Fruit fly (Drosophila melanogaster) whole organism, embryonic: ENCODE measurements around the gene Gga.

Experiments used
- Abd-B ChIP-seq: fragments of 200-800 bp; sonication (Bioruptor generic); optimal IDR thresholded peaks from 2 replicates; lab custom pipeline; 2018; ENCODE audit warnings: missing biosample characterization, mild to moderate bottlenecking, missing genetic modification characterization, moderate library complexity
- B-H2 ChIP-seq: fragments of 200-800 bp; sonication (Bioruptor generic); optimal IDR thresholded peaks from 2 replicates; lab custom pipeline; 2018; ENCODE audit warnings: missing biosample characterization, mild to moderate bottlenecking, missing genetic modification characterization
- BEAF-32 ChIP-seq: fragments of 200-800 bp; sonication (Bioruptor generic); optimal IDR thresholded peaks from 3 replicates; lab custom pipeline; 2017; ENCODE audit warnings: missing biosample characterization, missing genetic modification characterization, mild to moderate bottlenecking, moderate library complexity, missing genetic modification reagents
- CG10147 ChIP-seq: fragments of 200-800 bp; sonication (Bioruptor generic); optimal IDR thresholded peaks from 2 replicates; lab custom pipeline; 2019; ENCODE audit warnings: missing biosample characterization, mild to moderate bottlenecking, missing genetic modification characterization, moderate library complexity
- CG10462 ChIP-seq: fragments of 200-800 bp; sonication (Bioruptor generic); optimal IDR thresholded peaks from 2 replicates; lab custom pipeline; 2016; ENCODE audit warnings: missing biosample characterization, missing genetic modification characterization
- CG11247 ChIP-seq: fragments of 200-800 bp; sonication (Bioruptor generic); IDR thresholded peaks from 2 replicates; pipeline ENCODE4 v1.3.6; 2022; ENCODE audit warnings: missing biosample characterization, missing genetic modification characterization
- CG11696 ChIP-seq: fragments of 200-800 bp; sonication (Bioruptor generic); IDR thresholded peaks from 2 replicates; pipeline ENCODE4 v1.3.6; 2022; ENCODE audit warnings: missing biosample characterization, missing genetic modification characterization
- CG13624 ChIP-seq: fragments of 200-800 bp; sonication (Bioruptor generic); optimal IDR thresholded peaks from 2 replicates; lab custom pipeline; 2016; ENCODE audit warnings: missing biosample characterization, missing genetic modification characterization
- CG18764 ChIP-seq: fragments of 200-800 bp; sonication (Bioruptor generic); optimal IDR thresholded peaks from 3 replicates; lab custom pipeline; 2016; ENCODE audit warnings: missing biosample characterization, missing genetic modification characterization
- CG32767 ChIP-seq: fragments of 200-800 bp; sonication (Bioruptor generic); IDR thresholded peaks from 2 replicates; pipeline ENCODE4 v1.3.6; 2022; ENCODE audit warnings: missing biosample characterization, missing genetic modification characterization
- CG4404 ChIP-seq: fragments of 200-800 bp; sonication (Bioruptor generic); IDR thresholded peaks from 2 replicates; pipeline ENCODE4 v1.3.6; 2022; ENCODE audit warnings: missing biosample characterization, missing genetic modification characterization
- CG4707 ChIP-seq: fragments of 200-800 bp; sonication (Bioruptor generic); optimal IDR thresholded peaks from 2 replicates; lab custom pipeline; 2018; ENCODE audit warnings: missing biosample characterization, mild to moderate bottlenecking, missing genetic modification characterization, moderate library complexity
- CG6254 ChIP-seq: fragments of 200-800 bp; sonication (Bioruptor generic); optimal IDR thresholded peaks from 3 replicates; lab custom pipeline; 2017; ENCODE audit warnings: mild to moderate bottlenecking, missing biosample characterization, missing genetic modification reagents, missing genetic modification characterization
- CG6813 ChIP-seq: fragments of 200-800 bp; sonication (Bioruptor generic); optimal IDR thresholded peaks from 2 replicates; lab custom pipeline; 2017; ENCODE audit warnings: missing biosample characterization, missing genetic modification characterization, mild to moderate bottlenecking, moderate library complexity, missing genetic modification reagents
- CG7372 ChIP-seq: fragments of 200-800 bp; sonication (Bioruptor generic); IDR thresholded peaks from 2 replicates; pipeline ENCODE4 v1.3.6; 2022; ENCODE audit warnings: missing biosample characterization, missing genetic modification characterization
- CG8359 ChIP-seq: fragments of 200-800 bp; sonication (Bioruptor generic); optimal IDR thresholded peaks from 2 replicates; lab custom pipeline; 2017; ENCODE audit warnings: missing biosample characterization, mild to moderate bottlenecking, missing genetic modification characterization, borderline replicate concordance
- CG8478 ChIP-seq: fragments of >200 bp; optimal IDR thresholded peaks from 2 replicates; lab custom pipeline; 2018
- CG9609 ChIP-seq: fragments of 200-800 bp; sonication (Bioruptor generic); optimal IDR thresholded peaks from 3 replicates; lab custom pipeline; 2016; ENCODE audit warnings: missing biosample characterization, missing genetic modification characterization
- Camta ChIP-seq: fragments of 200-800 bp; sonication (Bioruptor generic); optimal IDR thresholded peaks from 2 replicates; lab custom pipeline; 2016; ENCODE audit warnings: missing biosample characterization, missing genetic modification characterization
- Dip3 ChIP-seq: fragments of 200-800 bp; sonication (Bioruptor generic); optimal IDR thresholded peaks from 3 replicates; lab custom pipeline; 2016; ENCODE audit warnings: missing biosample characterization, missing genetic modification characterization
- E2f2 ChIP-seq: fragments of 200-800 bp; sonication (Bioruptor generic); IDR thresholded peaks from 2 replicates; pipeline ENCODE4 v1.3.6; 2022; ENCODE audit warnings: missing biosample characterization, missing genetic modification characterization
- Eip74EF ChIP-seq, 2 experiments: fragments of 200-800 bp in 1 of 2; fragments of >200 bp in 1 of 2; sonication (Bioruptor generic) in 1 of 2; optimal IDR thresholded peaks; 2 replicates each; lab custom pipeline; 2017 to 2019; ENCODE audit warnings: missing biosample characterization in 2 of 2, missing genetic modification characterization in 2 of 2, mild to moderate bottlenecking in 1 of 2, moderate library complexity in 1 of 2
- Elba2 ChIP-seq: fragments of 200-800 bp; sonication (Bioruptor generic); optimal IDR thresholded peaks from 3 replicates; lab custom pipeline; 2016; ENCODE audit warnings: missing biosample characterization, missing genetic modification characterization
- Fer3 ChIP-seq: fragments of 200-800 bp; sonication (Bioruptor generic); optimal IDR thresholded peaks from 2 replicates; lab custom pipeline; 2018; ENCODE audit warnings: missing biosample characterization, mild to moderate bottlenecking, missing genetic modification characterization, moderate library complexity
- Hr39 ChIP-seq: fragments of >200 bp; optimal IDR thresholded peaks from 2 replicates; lab custom pipeline; 2017
- NC2β ChIP-seq: fragments of 200-800 bp; sonication (Bioruptor generic); optimal IDR thresholded peaks from 2 replicates; lab custom pipeline; 2016; ENCODE audit warnings: missing biosample characterization, missing genetic modification characterization
- Oli ChIP-seq: fragments of 200-800 bp; sonication (Bioruptor generic); optimal IDR thresholded peaks from 2 replicates; lab custom pipeline; 2018; ENCODE audit warnings: missing biosample characterization, mild to moderate bottlenecking, missing genetic modification characterization, moderate library complexity
- Scr ChIP-seq: fragments of 200-800 bp; sonication (Bioruptor generic); IDR thresholded peaks from 2 replicates; pipeline ENCODE4 v1.3.6; 2022; ENCODE audit warnings: missing biosample characterization, missing genetic modification characterization; ENCODE audit not compliant: partially characterized antibody
- Spps ChIP-seq: fragments of 200-800 bp; sonication (Bioruptor generic); optimal IDR thresholded peaks from 2 replicates; lab custom pipeline; 2018; ENCODE audit warnings: missing biosample characterization, mild to moderate bottlenecking, missing genetic modification characterization
- Sry-β ChIP-seq: fragments of 200-800 bp; sonication (Bioruptor generic); optimal IDR thresholded peaks from 2 replicates; lab custom pipeline; 2018; ENCODE audit warnings: missing biosample characterization, mild to moderate bottlenecking, missing genetic modification characterization, moderate library complexity
- Stat92E ChIP-seq, 3 experiments: fragments of >200 bp in 2 of 3; fragments of 200-800 bp in 1 of 3; sonication (Bioruptor generic) in 1 of 3; optimal IDR thresholded peaks; 2 replicates each; lab custom pipeline; 2017 to 2019; ENCODE audit warnings: missing biosample characterization in 3 of 3, missing genetic modification characterization in 3 of 3, mild to moderate bottlenecking in 1 of 3, moderate library complexity in 1 of 3
- abd-A ChIP-seq: fragments of 200-800 bp; sonication (Bioruptor generic); optimal IDR thresholded peaks from 3 replicates; lab custom pipeline; 2019; ENCODE audit warnings: missing biosample characterization, mild to moderate bottlenecking, missing genetic modification characterization, moderate library complexity
- dan ChIP-seq: fragments of 200-800 bp; sonication (Bioruptor generic); IDR thresholded peaks from 2 replicates; pipeline ENCODE4 v1.3.6; 2022; ENCODE audit warnings: missing biosample characterization, missing genetic modification characterization
- disco-r ChIP-seq: fragments of 200-800 bp; sonication (Bioruptor generic); optimal IDR thresholded peaks from 2 replicates; lab custom pipeline; 2016; ENCODE audit warnings: missing biosample characterization, missing genetic modification characterization
- eve ChIP-seq, 2 experiments: fragments of >200 bp; optimal IDR thresholded peaks; 2 replicates each; lab custom pipeline; 2017; ENCODE audit warnings: missing biosample characterization in 2 of 2, missing genetic modification characterization in 2 of 2
- fd102C ChIP-seq: fragments of 200-800 bp; sonication (Bioruptor generic); optimal IDR thresholded peaks from 2 replicates; lab custom pipeline; 2018; ENCODE audit warnings: missing biosample characterization, mild to moderate bottlenecking, missing genetic modification characterization, moderate library complexity
- fd3F ChIP-seq: fragments of 200-800 bp; sonication (Bioruptor generic); optimal IDR thresholded peaks from 2 replicates; lab custom pipeline; 2018; ENCODE audit warnings: missing biosample characterization, mild to moderate bottlenecking, missing genetic modification characterization, moderate library complexity
- gcm2 ChIP-seq: fragments of 200-800 bp; sonication (Bioruptor generic); optimal IDR thresholded peaks from 2 replicates; lab custom pipeline; 2016; ENCODE audit warnings: missing biosample characterization, missing genetic modification characterization
- jigr1 ChIP-seq: fragments of 200-800 bp; sonication (Bioruptor generic); IDR thresholded peaks from 3 replicates; pipeline ENCODE4 v1.3.6; 2022; ENCODE audit warnings: missing biosample characterization, missing genetic modification characterization
- lab ChIP-seq: fragments of 200-800 bp; sonication (Bioruptor generic); optimal IDR thresholded peaks from 3 replicates; lab custom pipeline; 2017; ENCODE audit warnings: missing biosample characterization, missing genetic modification characterization, mild to moderate bottlenecking, moderate library complexity, missing genetic modification reagents
- lov ChIP-seq, 2 experiments: fragments of 200-800 bp in 1 of 2; fragments of >200 bp in 1 of 2; sonication (Bioruptor generic) in 1 of 2; IDR thresholded peaks in 1 of 2; optimal IDR thresholded peaks in 1 of 2; 2 replicates in 1 of 2; 3 replicates in 1 of 2; pipeline versions ENCODE4 v1.3.6 to Lab custom; 2017 to 2022; ENCODE audit warnings: missing biosample characterization in 1 of 2, missing genetic modification characterization in 1 of 2
- mam ChIP-seq: fragments of 200-800 bp; sonication (Bioruptor generic); optimal IDR thresholded peaks from 3 replicates; lab custom pipeline; 2016; ENCODE audit warnings: missing biosample characterization, missing genetic modification characterization
- mld ChIP-seq: fragments of 200-800 bp; sonication (Bioruptor generic); IDR thresholded peaks from 3 replicates; pipeline ENCODE4 v1.3.6; 2022; ENCODE audit warnings: missing biosample characterization, missing genetic modification characterization; ENCODE audit not compliant: partially characterized antibody
- peb ChIP-seq: fragments of 200-800 bp; sonication (Bioruptor generic); IDR thresholded peaks from 2 replicates; pipeline ENCODE4 v1.3.6; 2022; ENCODE audit warnings: missing biosample characterization, missing genetic modification characterization
- pfk ChIP-seq: fragments of 200-800 bp; sonication (Bioruptor generic); optimal IDR thresholded peaks from 2 replicates; lab custom pipeline; 2018; ENCODE audit warnings: missing biosample characterization, mild to moderate bottlenecking, missing genetic modification characterization, moderate library complexity
- pros ChIP-seq: fragments of 200-800 bp; sonication (Bioruptor generic); optimal IDR thresholded peaks from 3 replicates; lab custom pipeline; 2019; ENCODE audit warnings: missing biosample characterization, mild to moderate bottlenecking, missing genetic modification characterization, moderate library complexity
- sd ChIP-seq: fragments of 200-800 bp; sonication (Bioruptor generic); optimal IDR thresholded peaks from 3 replicates; lab custom pipeline; 2018; ENCODE audit warnings: missing biosample characterization, mild to moderate bottlenecking, missing genetic modification characterization, moderate library complexity
- ssp ChIP-seq: fragments of 200-800 bp; sonication (Bioruptor generic); IDR thresholded peaks from 2 replicates; pipeline ENCODE4 v1.3.6; 2022; ENCODE audit warnings: missing biosample characterization, missing genetic modification characterization
- stc ChIP-seq: fragments of 200-800 bp; sonication (Bioruptor generic); IDR thresholded peaks from 2 replicates; pipeline ENCODE4 v1.3.6; 2022; ENCODE audit warnings: missing biosample characterization, missing genetic modification characterization
- zfh2 ChIP-seq: fragments of 200-800 bp; sonication (Bioruptor generic); optimal IDR thresholded peaks from 2 replicates; lab custom pipeline; 2016; ENCODE audit warnings: missing biosample characterization, missing genetic modification characterization

Gene Gga

dm6 chrX:9650048-9650447 lies 49.2 kb downstream of the Gga start (continued):
- TF ChIP-seq Hr39 (no peak), CG32767 (no peak), NC2β (GFP tag; lab: Kevin White, UChicago) (peak; percentile 52), Dip3 (GFP tag; lab: Kevin White, UChicago) (no peak), fd102C (GFP tag; lab: Kevin White, UChicago) (no peak), B-H2 (GFP tag; lab: Kevin White, UChicago) (no peak), CG8478 (no peak), lov (optimal IDR thresholded peaks at IDR 0.05; lab: Kevin White, UChicago) (no peak), lov (GFP tag; IDR thresholded peaks at IDR 0.05; lab: Robert Waterston, UW) (0 out of 3 replicates have a peak, but pooled peaks have one; percentile 39), fd3F (GFP tag; lab: Kevin White, UChicago) (no peak), mld (no peak), pfk (GFP tag; lab: Kevin White, UChicago) (no peak), lab (GFP tag; lab: Kevin White, UChicago) (no peak), Sry-β (GFP tag; lab: Kevin White, UChicago) (no peak), eve (GFP tag; optimal IDR thresholded peaks at IDR 0.05; lab: Kevin White, UChicago) (peak in 1 of 2 experiments; percentile 11), Stat92E (GFP tag; optimal IDR thresholded peaks at IDR 0.05; lab: Kevin White, UChicago) (no peak), CG10462 (GFP tag; lab: Kevin White, UChicago) (no peak), mam (no peak), Oli (tag; lab: Kevin White, UChicago) (peak; percentile 53), gcm2 (GFP tag; lab: Kevin White, UChicago) (no peak), pros (GFP tag; lab: Kevin White, UChicago) (no peak), Camta (peak; percentile 29), CG11247 (no peak), CG7372 (GFP tag; lab: Robert Waterston, UW) (0 out of 2 replicates have a peak, but pooled peaks have one; percentile 14), Spps (peak; percentile 54), CG13624 (GFP tag; lab: Kevin White, UChicago) (no peak), CG10147 (GFP tag; lab: Kevin White, UChicago) (no peak), Abd-B (GFP tag; lab: Kevin White, UChicago) (peak; percentile 19), stc (GFP tag; lab: Robert Waterston, UW) (peak; percentile 46; the same call in 1 of the 2 replicates), CG11696 (GFP tag; lab: Robert Waterston, UW) (no peak), Elba2 (GFP tag; lab: Kevin White, UChicago) (no peak), disco-r (GFP tag; lab: Kevin White, UChicago) (no peak), CG9609 (GFP tag; lab: Kevin White, UChicago) (peak; percentile 13), abd-A (no peak), jigr1 (no peak), sd (tag; lab: Kevin White, UChicago) (no peak), CG18764 (peak; percentile 30), zfh2 (GFP tag; lab: Kevin White, UChicago) (no peak), dan (GFP tag; lab: Robert Waterston, UW) (0 out of 2 replicates have a peak, but pooled peaks have one; percentile 55), Eip74EF (GFP tag; optimal IDR thresholded peaks at IDR 0.05; lab: Kevin White, UChicago) (no peak), CG4404 (GFP tag; lab: Robert Waterston, UW) (0 out of 2 replicates have a peak, but pooled peaks have one; percentile 30), Fer3 (no peak), CG6813 (GFP tag; lab: Kevin White, UChicago) (no peak), peb (GFP tag; lab: Robert Waterston, UW) (peak; percentile 52; the same call in 1 of the 2 replicates), CG6254 (GFP tag; lab: Kevin White, UChicago) (peak; percentile 27), CG8359 (GFP tag; lab: Kevin White, UChicago) (no peak), BEAF-32 (GFP tag; lab: Kevin White, UChicago) (no peak), Scr (GFP tag; lab: Robert Waterston, UW) (no peak), ssp (GFP tag; lab: Robert Waterston, UW) (peak; percentile 43; the same call in 1 of the 2 replicates), CG4707 (GFP tag; lab: Kevin White, UChicago) (no peak), E2f2 (GFP tag; lab: Robert Waterston, UW) (no peak)
